Fruit fly (Drosophila melanogaster) whole organism, embryonic: Measurements from ENCODE around the gene CG14960.

Source experiments
- ATbp ChIP-seq: fragments of 200-800 bp; sonication (Bioruptor generic); optimal IDR thresholded peaks from 2 replicates; lab custom pipeline; 2017; ENCODE audit warnings: missing biosample characterization, mild to moderate bottlenecking, missing genetic modification characterization, missing genetic modification reagents
- CG12155 ChIP-seq: fragments of 200-800 bp; sonication (Bioruptor generic); optimal IDR thresholded peaks from 3 replicates; lab custom pipeline; 2016; ENCODE audit warnings: missing biosample characterization, missing genetic modification characterization
- CG12659 ChIP-seq: fragments of 200-800 bp; sonication (Bioruptor generic); optimal IDR thresholded peaks from 3 replicates; lab custom pipeline; 2017; ENCODE audit warnings: mild to moderate bottlenecking, missing biosample characterization, missing genetic modification reagents, missing genetic modification characterization
- CG13296 ChIP-seq: fragments of 200-800 bp; sonication (Bioruptor generic); optimal IDR thresholded peaks from 3 replicates; lab custom pipeline; 2018; ENCODE audit warnings: missing biosample characterization, mild to moderate bottlenecking, missing genetic modification characterization
- CG15514 ChIP-seq: fragments of 200-800 bp; sonication (Bioruptor generic); optimal IDR thresholded peaks from 3 replicates; lab custom pipeline; 2017; ENCODE audit warnings: missing biosample characterization, missing genetic modification characterization, mild to moderate bottlenecking, moderate library complexity, missing genetic modification reagents
- CG16779 ChIP-seq: fragments of 200-800 bp; sonication (Bioruptor generic); IDR thresholded peaks from 2 replicates; pipeline ENCODE4 v1.3.6; 2022; ENCODE audit warnings: missing biosample characterization, missing genetic modification characterization
- CG16863 ChIP-seq: fragments of 200-800 bp; sonication (Bioruptor generic); optimal IDR thresholded peaks from 3 replicates; lab custom pipeline; 2016; ENCODE audit warnings: missing biosample characterization, missing genetic modification characterization
- CG17829 ChIP-seq: fragments of 200-800 bp; optimal IDR thresholded peaks from 2 replicates; lab custom pipeline; 2019; ENCODE audit warnings: missing biosample characterization, mild to moderate bottlenecking, missing genetic modification characterization, moderate library complexity
- CG1832 ChIP-seq: fragments of 200-800 bp; sonication (Bioruptor generic); optimal IDR thresholded peaks from 2 replicates; lab custom pipeline; 2017; ENCODE audit warnings: missing biosample characterization, mild to moderate bottlenecking, missing genetic modification characterization, inconsistent platforms
- CG18764 ChIP-seq: fragments of 200-800 bp; sonication (Bioruptor generic); optimal IDR thresholded peaks from 3 replicates; lab custom pipeline; 2016; ENCODE audit warnings: missing biosample characterization, missing genetic modification characterization
- CG2889 ChIP-seq: fragments of 200-800 bp; sonication (Bioruptor generic); IDR thresholded peaks from 3 replicates; pipeline ENCODE4 v1.3.6; 2022; ENCODE audit warnings: missing biosample characterization, missing genetic modification characterization
- CG32767 ChIP-seq: fragments of 200-800 bp; sonication (Bioruptor generic); IDR thresholded peaks from 2 replicates; pipeline ENCODE4 v1.3.6; 2022; ENCODE audit warnings: missing biosample characterization, missing genetic modification characterization
- CG3407 ChIP-seq: fragments of 200-800 bp; sonication (Bioruptor generic); optimal IDR thresholded peaks from 2 replicates; lab custom pipeline; 2018; ENCODE audit warnings: missing biosample characterization, mild to moderate bottlenecking, missing genetic modification characterization
- CG4282 ChIP-seq: fragments of 200-800 bp; sonication (Bioruptor generic); optimal IDR thresholded peaks from 2 replicates; lab custom pipeline; 2016; ENCODE audit warnings: missing biosample characterization, missing genetic modification characterization
- CG6272 ChIP-seq: fragments of 200-800 bp; sonication (Bioruptor generic); IDR thresholded peaks from 2 replicates; pipeline ENCODE4 v1.3.6; 2022; ENCODE audit warnings: missing biosample characterization, missing genetic modification characterization
- CG6683 ChIP-seq: fragments of 200-800 bp; sonication (Bioruptor generic); optimal IDR thresholded peaks from 2 replicates; lab custom pipeline; 2017; ENCODE audit warnings: missing biosample characterization, mild to moderate bottlenecking, missing genetic modification characterization, missing genetic modification reagents
- CG7357 ChIP-seq: fragments of 200-800 bp; sonication (Bioruptor generic); IDR thresholded peaks from 3 replicates; pipeline ENCODE4 v1.3.6; 2022; ENCODE audit warnings: missing biosample characterization, missing genetic modification characterization
- CG7745 ChIP-seq: fragments of 200-800 bp; sonication (Bioruptor generic); optimal IDR thresholded peaks from 2 replicates; lab custom pipeline; 2018; ENCODE audit warnings: missing biosample characterization, mild to moderate bottlenecking, missing genetic modification characterization, moderate library complexity
- CG7928 ChIP-seq: fragments of 200-800 bp; sonication (Bioruptor generic); optimal IDR thresholded peaks from 2 replicates; lab custom pipeline; 2017; ENCODE audit warnings: missing biosample characterization, mild to moderate bottlenecking, missing genetic modification characterization
- CG9727 ChIP-seq: fragments of 200-800 bp; sonication (Bioruptor generic); optimal IDR thresholded peaks from 3 replicates; lab custom pipeline; 2017; ENCODE audit warnings: missing biosample characterization, mild to moderate bottlenecking, missing genetic modification characterization
- CHES-1-like ChIP-seq: fragments of 200-800 bp; sonication (Bioruptor generic); optimal IDR thresholded peaks from 2 replicates; lab custom pipeline; 2016; ENCODE audit warnings: missing biosample characterization, missing genetic modification characterization
- Dfd ChIP-seq, 2 experiments: fragments of >200 bp; optimal IDR thresholded peaks; 2 replicates each; lab custom pipeline; 2017; ENCODE audit warnings: missing biosample characterization in 2 of 2, missing genetic modification characterization in 2 of 2
- Dip3 ChIP-seq: fragments of 200-800 bp; sonication (Bioruptor generic); optimal IDR thresholded peaks from 3 replicates; lab custom pipeline; 2016; ENCODE audit warnings: missing biosample characterization, missing genetic modification characterization
- Drgx ChIP-seq: fragments of 200-800 bp; sonication (Bioruptor generic); IDR thresholded peaks from 2 replicates; pipeline ENCODE4 v1.3.6; 2022; ENCODE audit warnings: missing biosample characterization, missing genetic modification characterization
- E2f1 ChIP-seq: fragments of 200-800 bp; sonication (Bioruptor generic); IDR thresholded peaks from 2 replicates; pipeline ENCODE4 v1.3.6; 2022; ENCODE audit warnings: missing biosample characterization, missing genetic modification characterization
- H15 ChIP-seq: fragments of 200-800 bp; sonication (Bioruptor generic); IDR thresholded peaks from 3 replicates; pipeline ENCODE4 v1.3.6; 2022; ENCODE audit warnings: missing biosample characterization, missing genetic modification characterization
- HLHmδ ChIP-seq: fragments of 200-800 bp; sonication (Bioruptor generic); optimal IDR thresholded peaks from 2 replicates; lab custom pipeline; 2018; ENCODE audit warnings: missing biosample characterization, mild to moderate bottlenecking, missing genetic modification characterization, moderate library complexity
- Hand ChIP-seq: fragments of 200-800 bp; sonication (Bioruptor generic); optimal IDR thresholded peaks from 2 replicates; lab custom pipeline; 2017; ENCODE audit warnings: mild to moderate bottlenecking, missing biosample characterization, missing genetic modification reagents, missing genetic modification characterization
- HmgD ChIP-seq: fragments of 200-800 bp; sonication (Bioruptor generic); optimal IDR thresholded peaks from 3 replicates; lab custom pipeline; 2016; ENCODE audit warnings: missing biosample characterization, missing genetic modification characterization
- Hr78 ChIP-seq, 2 experiments: fragments of 200-800 bp in 1 of 2; fragments of >200 bp in 1 of 2; sonication (Bioruptor generic) in 1 of 2; optimal IDR thresholded peaks; 2 replicates each; lab custom pipeline; 2017 to 2019; ENCODE audit warnings: missing biosample characterization in 2 of 2, missing genetic modification characterization in 2 of 2, mild to moderate bottlenecking in 1 of 2, moderate library complexity in 1 of 2
- Mad ChIP-seq: fragments of 200-800 bp; sonication (Bioruptor generic); optimal IDR thresholded peaks from 2 replicates; lab custom pipeline; 2016; ENCODE audit warnings: missing biosample characterization, missing genetic modification characterization
- Max ChIP-seq: fragments of 200-800 bp; sonication (Bioruptor generic); optimal IDR thresholded peaks from 2 replicates; lab custom pipeline; 2016; ENCODE audit warnings: missing biosample characterization, mild to moderate bottlenecking, missing genetic modification characterization
- Med ChIP-seq: fragments of 200-800 bp; sonication (Bioruptor generic); peaks from one replicate; lab custom pipeline; 2016; ENCODE audit warnings: missing biosample characterization, missing genetic modification characterization, mild to moderate bottlenecking, inconsistent platforms, moderate library complexity
- NfI ChIP-seq: fragments of 200-800 bp; sonication (Bioruptor generic); optimal IDR thresholded peaks from 3 replicates; lab custom pipeline; 2018; ENCODE audit warnings: missing biosample characterization, mild to moderate bottlenecking, missing genetic modification characterization, moderate library complexity
- Sry-β ChIP-seq: fragments of 200-800 bp; sonication (Bioruptor generic); optimal IDR thresholded peaks from 2 replicates; lab custom pipeline; 2018; ENCODE audit warnings: missing biosample characterization, mild to moderate bottlenecking, missing genetic modification characterization, moderate library complexity
- TFAM ChIP-seq: fragments of 200-800 bp; sonication (Bioruptor generic); optimal IDR thresholded peaks from 2 replicates; lab custom pipeline; 2017; ENCODE audit warnings: missing biosample characterization, missing genetic modification characterization, inconsistent platforms
- az2 ChIP-seq: fragments of 200-800 bp; sonication (Bioruptor generic); optimal IDR thresholded peaks from 3 replicates; lab custom pipeline; 2016; ENCODE audit warnings: missing biosample characterization, missing genetic modification characterization
- cwo ChIP-seq: fragments of 200-800 bp; sonication (Bioruptor generic); optimal IDR thresholded peaks from 3 replicates; lab custom pipeline; 2017; ENCODE audit warnings: missing biosample characterization, missing genetic modification characterization, mild to moderate bottlenecking, moderate library complexity, missing genetic modification reagents
- eyg ChIP-seq: fragments of 200-800 bp; sonication (Bioruptor generic); optimal IDR thresholded peaks from 3 replicates; lab custom pipeline; 2016; ENCODE audit warnings: missing biosample characterization, missing genetic modification characterization
- fd64A ChIP-seq: fragments of 200-800 bp; sonication (Bioruptor generic); optimal IDR thresholded peaks from 3 replicates; lab custom pipeline; 2018; ENCODE audit warnings: missing biosample characterization, mild to moderate bottlenecking, missing genetic modification characterization
- grn ChIP-seq: fragments of 200-800 bp; sonication (Bioruptor generic); optimal IDR thresholded peaks from 3 replicates; lab custom pipeline; 2017; ENCODE audit warnings: missing biosample characterization, missing genetic modification characterization
- h ChIP-seq: fragments of >200 bp; optimal IDR thresholded peaks from 2 replicates; lab custom pipeline; 2017
- insv ChIP-seq, 2 experiments: fragments of 200-800 bp; sonication (Bioruptor generic); optimal IDR thresholded peaks; 3 replicates each; lab custom pipeline; 2016 to 2018; ENCODE audit warnings: missing biosample characterization in 2 of 2, missing genetic modification characterization in 2 of 2
- inv ChIP-seq: fragments of 200-800 bp; sonication (Bioruptor generic); IDR thresholded peaks from 2 replicates; pipeline ENCODE4 v1.3.6; 2022; ENCODE audit warnings: missing biosample characterization, missing genetic modification characterization; ENCODE audit not compliant: partially characterized antibody
- repo ChIP-seq: fragments of 200-800 bp; sonication (Bioruptor generic); optimal IDR thresholded peaks from 2 replicates; lab custom pipeline; 2016; ENCODE audit warnings: missing biosample characterization, missing genetic modification characterization
- scrt ChIP-seq: fragments of 200-800 bp; sonication (Bioruptor generic); optimal IDR thresholded peaks from 2 replicates; lab custom pipeline; 2018; ENCODE audit warnings: missing biosample characterization, mild to moderate bottlenecking, missing genetic modification characterization, moderate library complexity
- sens ChIP-seq: fragments of 200-800 bp; sonication (Bioruptor generic); peaks from one replicate; lab custom pipeline; 2016; ENCODE audit warnings: missing biosample characterization, missing genetic modification characterization
- slp2 ChIP-seq: fragments of 200-800 bp; sonication (Bioruptor generic); optimal IDR thresholded peaks from 2 replicates; lab custom pipeline; 2016; ENCODE audit warnings: missing biosample characterization, missing genetic modification characterization
- so ChIP-seq: fragments of 200-800 bp; sonication (Bioruptor generic); IDR thresholded peaks from 3 replicates; pipeline ENCODE4 v1.3.6; 2022; ENCODE audit warnings: missing biosample characterization, missing genetic modification characterization
- ssp ChIP-seq: fragments of 200-800 bp; sonication (Bioruptor generic); IDR thresholded peaks from 2 replicates; pipeline ENCODE4 v1.3.6; 2022; ENCODE audit warnings: missing biosample characterization, missing genetic modification characterization
- yki ChIP-seq: fragments of >200 bp; optimal IDR thresholded peaks from 3 replicates; lab custom pipeline; 2018

Gene CG14960

DNA sequence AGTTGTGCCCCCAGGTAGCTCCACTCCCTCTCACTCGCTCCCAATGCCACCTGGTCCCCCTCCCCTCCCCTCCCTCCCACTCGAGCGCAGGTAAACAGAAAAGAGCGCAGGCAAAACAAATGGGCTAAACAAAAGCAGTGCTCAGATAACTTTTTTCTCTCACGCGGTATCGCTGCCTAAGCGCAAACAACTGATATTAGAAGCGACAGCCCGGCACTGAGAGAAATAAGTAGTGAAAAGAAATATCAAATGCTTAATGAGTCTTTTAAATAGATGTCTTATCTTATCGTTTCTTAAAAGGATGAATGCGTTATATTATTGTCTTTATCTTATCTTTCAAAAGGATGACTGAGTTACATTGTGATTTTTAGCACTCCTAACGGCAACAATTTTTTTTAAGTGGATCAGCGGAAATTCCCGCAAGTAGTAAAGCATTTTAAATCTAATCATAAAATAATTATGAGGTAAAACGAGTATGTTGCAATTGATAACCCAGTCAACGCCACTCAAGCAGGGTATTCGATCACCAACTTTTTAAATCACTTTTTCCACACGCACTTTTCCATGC, 30.4 kb downstream of the CG14960 start (continued):
- TF ChIP-seq CG17829 (tag; lab: Kevin White, UChicago): peak; percentile 92
- TF ChIP-seq CG15514 (GFP tag; lab: Kevin White, UChicago): peak; percentile 86
- TF ChIP-seq az2 (GFP tag; lab: Kevin White, UChicago): peak; percentile 91
- peak; percentile 94 for TF ChIP-seq CG12659 (GFP tag; lab: Kevin White, UChicago)
- TF ChIP-seq Hand (GFP tag; lab: Kevin White, UChicago): peak; percentile 77
- TF ChIP-seq Mad (GFP tag; lab: Kevin White, UChicago): peak; percentile 86
- peak; percentile 89 for TF ChIP-seq CG9727 (GFP tag; lab: Kevin White, UChicago)
- TF ChIP-seq CHES-1-like: peak; percentile 89
- TF ChIP-seq inv (GFP tag; lab: Robert Waterston, UW): no peak
- no peak for TF ChIP-seq HLHmδ (GFP tag; lab: Kevin White, UChicago)
- peak; percentile 61; the same call in 1 of the 2 replicates for TF ChIP-seq CG16779 (GFP tag; lab: Robert Waterston, UW)
- TF ChIP-seq CG7928: peak; percentile 29
- TF ChIP-seq so (GFP tag; lab: Robert Waterston, UW): peak; percentile 93
- peak; percentile 73 for TF ChIP-seq Drgx (GFP tag; lab: Robert Waterston, UW)
- TF ChIP-seq Max (GFP tag; lab: Kevin White, UChicago): peak; percentile 89
- TF ChIP-seq slp2 (GFP tag; lab: Kevin White, UChicago): peak; percentile 84
- peak; percentile 28 for TF ChIP-seq Sry-β (GFP tag; lab: Kevin White, UChicago)
- TF ChIP-seq insv (GFP tag; optimal IDR thresholded peaks at IDR 0.05; lab: Kevin White, UChicago): peak in 1 of 2 experiments; percentile 27
- peak in 1 of 2 experiments; percentile 41 for TF ChIP-seq Hr78 (GFP tag; optimal IDR thresholded peaks at IDR 0.05; lab: Kevin White, UChicago)
- peak; percentile 83 for TF ChIP-seq Dip3 (GFP tag; lab: Kevin White, UChicago)
- TF ChIP-seq CG6272 (GFP tag; lab: Robert Waterston, UW): peak; percentile 88
- TF ChIP-seq cwo (GFP tag; lab: Kevin White, UChicago): peak; percentile 92
- TF ChIP-seq h (lab: Kevin White, UChicago): no peak
- peak; percentile 91 for TF ChIP-seq eyg (GFP tag; lab: Kevin White, UChicago)
- TF ChIP-seq E2f1 (GFP tag; lab: Robert Waterston, UW): peak; percentile 90
- TF ChIP-seq CG7745 (tag; lab: Kevin White, UChicago): peak; percentile 42
- TF ChIP-seq CG7357 (GFP tag; lab: Robert Waterston, UW): peak; percentile 85
- TF ChIP-seq NfI (GFP tag; lab: Kevin White, UChicago): peak; percentile 89
- peak; percentile 86 for TF ChIP-seq scrt
- peak; percentile 60 for TF ChIP-seq fd64A (GFP tag; lab: Kevin White, UChicago)
- peak; percentile 91 for TF ChIP-seq grn (GFP tag; lab: Kevin White, UChicago)
- TF ChIP-seq CG6683 (GFP tag; lab: Kevin White, UChicago): peak; percentile 83
- TF ChIP-seq CG16863 (GFP tag; lab: Kevin White, UChicago): peak; percentile 88
- no peak for TF ChIP-seq Dfd (GFP tag; optimal IDR thresholded peaks at IDR 0.05; lab: Kevin White, UChicago)
- TF ChIP-seq ssp (GFP tag; lab: Robert Waterston, UW): peak; percentile 74
- peak; percentile 84 for TF ChIP-seq CG12155 (GFP tag; lab: Kevin White, UChicago)
- TF ChIP-seq sens: peak; percentile 99
- peak; percentile 73 for TF ChIP-seq repo
- peak; percentile 85 for TF ChIP-seq CG18764 (GFP tag; lab: Kevin White, UChicago)
- TF ChIP-seq CG4282: peak; percentile 53
- no peak for TF ChIP-seq CG1832
- no peak for TF ChIP-seq yki (lab: Kevin White, UChicago)
- peak; percentile 59 for TF ChIP-seq HmgD (GFP tag; lab: Kevin White, UChicago)
- TF ChIP-seq ATbp (GFP tag; lab: Kevin White, UChicago): peak; percentile 91
- no peak for TF ChIP-seq TFAM
- peak; percentile 86 for TF ChIP-seq H15 (GFP tag; lab: Robert Waterston, UW)
- peak; percentile 94 for TF ChIP-seq CG13296 (GFP tag; lab: Kevin White, UChicago)
- peak; percentile 86 for TF ChIP-seq CG32767 (GFP tag; lab: Robert Waterston, UW)
- TF ChIP-seq CG2889 (GFP tag; lab: Robert Waterston, UW): peak; percentile 86
- TF ChIP-seq CG3407 (GFP tag; lab: Kevin White, UChicago): peak; percentile 85
- TF ChIP-seq Med: peak; percentile 98
